Worm (Caenorhabditis elegans): ENCODE data around the gene C48B4.12.

- TF ChIP-seq elt-1 (tag; optimal IDR thresholded peaks at IDR 0.05; ENCODE audit: borderline replicate concordance, insufficient read depth), result no peak
- no peak for TF ChIP-seq ces-1 (GFP tag; optimal IDR thresholded peaks at IDR 0.05)
- TF ChIP-seq nhr-28 (tag; optimal IDR thresholded peaks at IDR 0.05), result no peak
- TF ChIP-seq nhr-76 (tag; optimal IDR thresholded peaks at IDR 0.05), result no peak
- TF ChIP-seq unc-39 (tag; optimal IDR thresholded peaks at IDR 0.05), result no peak
- no peak for TF ChIP-seq unc-62 (GFP tag; optimal IDR thresholded peaks at IDR 0.05)
- TF ChIP-seq bed-3 (GFP tag; optimal IDR thresholded peaks at IDR 0.05), result no peak
- TF ChIP-seq pha-4 (tag; optimal IDR thresholded peaks at IDR 0.05), result no peak
- TF ChIP-seq nhr-237 (tag; optimal IDR thresholded peaks at IDR 0.05), result no peak
- TF ChIP-seq zip-8 (tag; optimal IDR thresholded peaks at IDR 0.05), result no peak
- no peak for TF ChIP-seq ceh-83 (GFP tag; optimal IDR thresholded peaks at IDR 0.05)
- no peak for TF ChIP-seq snpc-4 (tag; optimal IDR thresholded peaks at IDR 0.05)
- no peak for TF ChIP-seq mls-2 (tag; optimal IDR thresholded peaks at IDR 0.05)
- no peak for TF ChIP-seq elt-3 (tag; optimal IDR thresholded peaks at IDR 0.05)
Observed at ce11 chrIII:9620148-9620547, 23.0 kb downstream of the C48B4.12 start.

Data from whole organism, mixed stage, embryonic.